Worm (Caenorhabditis elegans) whole organism, young adult: ENCODE measurements around the gene madf-8.
A peak's percentile ranks its signal among the peaks of the same experiment; 100 is the strongest.

Experiments
- D2030.7 ChIP-seq: fragments of 200-800 bp; sonication (Bioruptor generic); IDR thresholded peaks from 2 replicates; pipeline ENCODE4 v1.3.6; 2022; ENCODE audit warnings: missing genetic modification reagents, missing genetic modification characterization, missing compliant biosample characterization
- F37B4.10 ChIP-seq: fragments of 200-800 bp; sonication (Bioruptor generic); IDR thresholded peaks from 2 replicates; pipeline ENCODE4 v1.3.6; 2022; ENCODE audit warnings: missing genetic modification characterization, missing compliant biosample characterization
- Y53G8AR.9 ChIP-seq: fragments of 200-800 bp; sonication (Bioruptor generic); conservative IDR thresholded peaks from 2 replicates; pipeline ENCODE4 v1.3.6; 2022; ENCODE audit warnings: missing genetic modification reagents, missing genetic modification characterization, missing compliant biosample characterization
- ZK185.1 ChIP-seq: sonication (generic microtip); optimal IDR thresholded peaks from 2 replicates; lab custom pipeline; 2016; ENCODE audit warnings: mild to moderate bottlenecking, missing genetic modification characterization, missing compliant biosample characterization; ENCODE audit not compliant: poor library complexity, severe bottlenecking
- atf-7 ChIP-seq: sonication (generic microtip); optimal IDR thresholded peaks from 2 replicates; lab custom pipeline; 2017; ENCODE audit warnings: mild to moderate bottlenecking, missing genetic modification characterization, missing compliant biosample characterization
- athp-1 ChIP-seq: sonication (generic microtip); optimal IDR thresholded peaks from 2 replicates; lab custom pipeline; 2017; ENCODE audit warnings: mild to moderate bottlenecking, missing genetic modification characterization, missing compliant biosample characterization
- attf-6 ChIP-seq: fragments of 200-800 bp; sonication (Bioruptor generic); IDR thresholded peaks from 2 replicates; pipeline ENCODE4 v1.3.6; 2022; ENCODE audit warnings: missing genetic modification reagents, missing genetic modification characterization, missing compliant biosample characterization
- cebp-1 ChIP-seq, 2 experiments: fragments of 200-800 bp in 1 of 2; sonication (Bioruptor generic) in 1 of 2; sonication (generic microtip) in 1 of 2; IDR thresholded peaks in 1 of 2; optimal IDR thresholded peaks in 1 of 2; 2 replicates each; pipeline versions ENCODE4 v1.3.6 to Lab custom; 2017 to 2022; ENCODE audit warnings: missing compliant biosample characterization in 2 of 2, missing genetic modification characterization in 2 of 2, mild to moderate bottlenecking in 1 of 2, missing genetic modification reagents in 1 of 2, moderate library complexity in 1 of 2
- cebp-2 ChIP-seq: fragments of 200-800 bp; sonication (Bioruptor generic); IDR thresholded peaks from 2 replicates; pipeline ENCODE4 v1.3.6; 2022; ENCODE audit warnings: missing genetic modification characterization, missing compliant biosample characterization
- ceh-27 ChIP-seq: fragments of 200-800 bp; sonication (Bioruptor generic); optimal IDR thresholded peaks from 2 replicates; lab custom pipeline; 2018; ENCODE audit warnings: mild to moderate bottlenecking, missing genetic modification characterization, moderate library complexity, missing compliant biosample characterization
- ceh-79 ChIP-seq: sonication (generic microtip); optimal IDR thresholded peaks from 2 replicates; lab custom pipeline; 2017; ENCODE audit warnings: mild to moderate bottlenecking, missing genetic modification characterization, missing compliant biosample characterization
- ceh-91 ChIP-seq: fragments of 200-800 bp; sonication (Bioruptor generic); IDR thresholded peaks from 2 replicates; pipeline ENCODE4 v1.3.6; 2022; ENCODE audit warnings: missing genetic modification reagents, missing genetic modification characterization, missing compliant biosample characterization
- chd-7 ChIP-seq: sonication (generic microtip); optimal IDR thresholded peaks from 2 replicates; lab custom pipeline; 2016; ENCODE audit warnings: mild to moderate bottlenecking, missing genetic modification characterization, moderate library complexity, missing compliant biosample characterization
- dpff-1 ChIP-seq: sonication (generic microtip); optimal IDR thresholded peaks from 2 replicates; lab custom pipeline; 2017; ENCODE audit warnings: mild to moderate bottlenecking, missing genetic modification characterization, missing compliant biosample characterization
- egl-18 ChIP-seq: fragments of 200-800 bp; sonication (Bioruptor generic); IDR thresholded peaks from 2 replicates; pipeline ENCODE4 v1.3.6; 2022; ENCODE audit warnings: missing genetic modification reagents, missing genetic modification characterization, missing compliant biosample characterization
- ekl-4 ChIP-seq: fragments of 200-800 bp; sonication (Bioruptor generic); IDR thresholded peaks from 2 replicates; pipeline ENCODE4 v1.3.6; 2022; ENCODE audit warnings: missing genetic modification reagents, missing genetic modification characterization, missing compliant biosample characterization
- gei-17 ChIP-seq: fragments of 200-800 bp; sonication (Bioruptor generic); optimal IDR thresholded peaks from 2 replicates; lab custom pipeline; 2018; ENCODE audit warnings: mild to moderate bottlenecking, missing genetic modification characterization, missing compliant biosample characterization
- him-1 ChIP-seq: sonication (generic microtip); optimal IDR thresholded peaks from 2 replicates; lab custom pipeline; 2016; ENCODE audit warnings: missing genotype, missing genetic modification reagents, missing genetic modification characterization, missing compliant biosample characterization
- hlh-26 ChIP-seq: fragments of 200-800 bp; sonication (Bioruptor generic); conservative IDR thresholded peaks from 2 replicates; pipeline ENCODE4 v1.3.6; 2022; ENCODE audit warnings: missing genetic modification reagents, missing genetic modification characterization, missing compliant biosample characterization
- hrde-1 ChIP-seq: sonication (generic microtip); optimal IDR thresholded peaks from 2 replicates; lab custom pipeline; 2016; ENCODE audit warnings: missing genetic modification characterization, mild to moderate bottlenecking, missing compliant biosample characterization, moderate library complexity, missing genotype, missing genetic modification reagents, borderline replicate concordance
- hsf-1 ChIP-seq: fragments of 200-800 bp; sonication (Bioruptor generic); IDR thresholded peaks from 2 replicates; pipeline ENCODE4 v1.3.6; 2022; ENCODE audit warnings: missing genetic modification reagents, missing genetic modification characterization, missing compliant biosample characterization
- lin-40 ChIP-seq: sonication (generic microtip); optimal IDR thresholded peaks from 2 replicates; lab custom pipeline; 2016; ENCODE audit warnings: missing genetic modification characterization, mild to moderate bottlenecking, missing compliant biosample characterization, missing genotype, missing genetic modification reagents
- lin-54 ChIP-seq: fragments of 200-800 bp; sonication (Bioruptor generic); optimal IDR thresholded peaks from 2 replicates; lab custom pipeline; 2018; ENCODE audit warnings: mild to moderate bottlenecking, missing genetic modification characterization, missing compliant biosample characterization
- madf-6 ChIP-seq: fragments of 200-800 bp; sonication (Bioruptor generic); IDR thresholded peaks from 2 replicates; pipeline ENCODE4 v1.3.6; 2022; ENCODE audit warnings: missing genetic modification reagents, missing genetic modification characterization, missing compliant biosample characterization
- mel-28 ChIP-seq: sonication (generic microtip); optimal IDR thresholded peaks from 2 replicates; lab custom pipeline; 2016; ENCODE audit warnings: borderline replicate concordance, mild to moderate bottlenecking, missing genetic modification characterization, missing compliant biosample characterization
- mxl-1 ChIP-seq: sonication (generic microtip); optimal IDR thresholded peaks from 2 replicates; lab custom pipeline; 2016; ENCODE audit warnings: missing genetic modification characterization, missing compliant biosample characterization
- nfyb-1 ChIP-seq: fragments of 200-800 bp; sonication (Bioruptor generic); IDR thresholded peaks from 2 replicates; pipeline ENCODE4 v1.3.6; 2022; ENCODE audit warnings: missing genetic modification reagents, missing genetic modification characterization, missing compliant biosample characterization
- nhr-120 ChIP-seq: fragments of 200-800 bp; sonication (Bioruptor generic); IDR thresholded peaks from 2 replicates; pipeline ENCODE4 v1.3.6; 2022; ENCODE audit warnings: missing genetic modification characterization, missing compliant biosample characterization
- nhr-179 ChIP-seq: sonication (generic microtip); optimal IDR thresholded peaks from 2 replicates; lab custom pipeline; 2016; ENCODE audit warnings: mild to moderate bottlenecking, missing genetic modification characterization, missing compliant biosample characterization
- nhr-80 ChIP-seq: sonication (generic microtip); optimal IDR thresholded peaks from 2 replicates; lab custom pipeline; 2016; ENCODE audit warnings: missing genetic modification characterization, missing compliant biosample characterization
- nhr-90 ChIP-seq: sonication (generic microtip); optimal IDR thresholded peaks from 2 replicates; lab custom pipeline; 2016; ENCODE audit warnings: missing genotype, mild to moderate bottlenecking, missing genetic modification characterization, missing compliant biosample characterization
- pbrm-1 ChIP-seq: fragments of 200-800 bp; sonication (Bioruptor generic); IDR thresholded peaks from 2 replicates; pipeline ENCODE4 v1.3.6; 2022; ENCODE audit warnings: missing genetic modification reagents, missing genetic modification characterization, missing compliant biosample characterization
- rpc-1 ChIP-seq, 2 experiments: fragments of 150-350 bp in 1 of 2; sonication (generic microtip) in 1 of 2; optimal IDR thresholded peaks; 2 replicates each; lab custom pipeline; 2014 to 2018; ENCODE audit warnings: missing biosample characterization in 1 of 2, missing genetic modification characterization in 1 of 2, missing genetic modification reagents in 1 of 2, missing genotype in 1 of 2
- tlf-1 ChIP-seq: fragments of 200-800 bp; sonication (Bioruptor generic); optimal IDR thresholded peaks from 2 replicates; lab custom pipeline; 2018; ENCODE audit warnings: mild to moderate bottlenecking, missing genetic modification characterization, missing compliant biosample characterization
- unc-130 ChIP-seq: sonication (generic microtip); optimal IDR thresholded peaks from 2 replicates; lab custom pipeline; 2016; ENCODE audit warnings: missing genetic modification reagents, missing genetic modification characterization, missing compliant biosample characterization
- ztf-26 ChIP-seq: sonication (generic microtip); optimal IDR thresholded peaks from 2 replicates; lab custom pipeline; 2017; ENCODE audit warnings: missing genetic modification characterization, missing compliant biosample characterization

The madf-8 gene

ce11 chrIII:3652964-3653363 lies 2.3 kb upstream of the madf-8 start:
- TF ChIP-seq ceh-27 (GFP tag; lab: Kevin White, UChicago) = no peak
- peak; percentile 46 for TF ChIP-seq dpff-1 (tag; lab: Kevin White, UChicago)
- no peak for TF ChIP-seq unc-130 (GFP tag; lab: Kevin White, UChicago)
- peak; percentile 22; the same call in 1 of the 2 replicates for TF ChIP-seq pbrm-1 (GFP tag; lab: Robert Waterston, UW)
- TF ChIP-seq hlh-26 (GFP tag; lab: Robert Waterston, UW) = no peak
- TF ChIP-seq nfyb-1 = peak; percentile 65; the same call in 1 of the 2 replicates
- no peak for TF ChIP-seq cebp-1 (GFP tag; IDR thresholded peaks at IDR 0.05; lab: Robert Waterston, UW)
- TF ChIP-seq cebp-1 (tag; optimal IDR thresholded peaks at IDR 0.05; lab: Kevin White, UChicago) = peak; percentile 14
- TF ChIP-seq lin-40 (tag; lab: Kevin White, UChicago) = peak; percentile 18
- peak; percentile 26 for TF ChIP-seq madf-6 (GFP tag; lab: Robert Waterston, UW)
- peak; percentile 62; the same call in 1 of the 2 replicates for TF ChIP-seq Y53G8AR.9 (GFP tag; lab: Robert Waterston, UW)
- peak; percentile 16 for TF ChIP-seq tlf-1
- peak; percentile 47 for TF ChIP-seq nhr-90 (tag; lab: Kevin White, UChicago)
- peak; percentile 2 for TF ChIP-seq atf-7
- TF ChIP-seq cebp-2 (GFP tag; lab: Robert Waterston, UW) = 0 out of 2 replicates have a peak, but pooled peaks have one; percentile 41

ce11 chrIII:3652427-3652826 lies 1.8 kb upstream of the madf-8 start:
- no peak for TF ChIP-seq F37B4.10 (GFP tag; lab: Robert Waterston, UW)
- TF ChIP-seq nhr-120 (GFP tag; lab: Robert Waterston, UW) = no peak
- TF ChIP-seq mxl-1 = no peak
- TF ChIP-seq ekl-4 = no peak
- TF ChIP-seq egl-18 (GFP tag; lab: Robert Waterston, UW) = 0 out of 2 replicates have a peak, but pooled peaks have one; percentile 11
- no peak for TF ChIP-seq nhr-179
- TF ChIP-seq D2030.7 (GFP tag; lab: Robert Waterston, UW) = no peak

- TF ChIP-seq hsf-1 (peak; percentile 49; the same call in 1 of the 2 replicates), nhr-80 (tag; lab: Kevin White, UChicago) (peak; percentile 26), athp-1 (tag; lab: Kevin White, UChicago) (no peak), ztf-26 (tag; lab: Kevin White, UChicago) (peak; percentile 11)
- TF ChIP-seq, all 124 proteins: peak for 3
Measured at ce11 chrIII:3650266-3650665, 366 bp downstream of the madf-8 start.

ce11 chrIII:3649305-3649704 lies 1.3 kb downstream of the madf-8 start:
- TF ChIP-seq hrde-1 (tag; lab: Kevin White, UChicago) = no peak
- TF ChIP-seq nhr-80 (tag; lab: Kevin White, UChicago) = peak; percentile 64

- TF ChIP-seq attf-6 (GFP tag; lab: Robert Waterston, UW) (no peak), chd-7 (tag; lab: Kevin White, UChicago) (no peak), ZK185.1 (tag; lab: Kevin White, UChicago) (no peak), ceh-91 (GFP tag; lab: Robert Waterston, UW) (no peak), rpc-1 (optimal IDR thresholded peaks at IDR 0.05; lab: Kevin White, UChicago) (no peak), rpc-1 (tag; optimal IDR thresholded peaks at IDR 0.05; lab: Kevin White, UChicago) (no peak), him-1 (tag; lab: Kevin White, UChicago) (peak; percentile 16), gei-17 (GFP tag; lab: Kevin White, UChicago) (no peak), ceh-79 (no peak), mel-28 (tag; lab: Kevin White, UChicago) (no peak), lin-54 (GFP tag; lab: Kevin White, UChicago) (peak; percentile 22)
Measured at ce11 chrIII:3644075-3644474, 6.6 kb downstream of the madf-8 start, which contains the start of gene unc-93. TSS of gene unc-93 (plus strand) at chrIII:3644375.
